Fruit fly (Drosophila melanogaster) whole organism, embryonic: Measurements from ENCODE around the gene kirre.

Source experiments
- Awh ChIP-seq: fragments of 200-800 bp; sonication (Bioruptor generic); IDR thresholded peaks from 2 replicates; pipeline ENCODE4, ENCODE4 v1.3.6; 2022; ENCODE audit warnings: missing biosample characterization, missing genetic modification characterization
- CG10543 ChIP-seq: fragments of 200-800 bp; sonication (Bioruptor generic); optimal IDR thresholded peaks from 3 replicates; lab custom pipeline; 2017; ENCODE audit warnings: missing biosample characterization, mild to moderate bottlenecking, missing genetic modification characterization, moderate library complexity
- CG10979 ChIP-seq: fragments of 200-800 bp; sonication (Bioruptor generic); optimal IDR thresholded peaks from 2 replicates; lab custom pipeline; 2018; ENCODE audit warnings: missing biosample characterization, mild to moderate bottlenecking, missing genetic modification characterization, moderate library complexity
- CG11696 ChIP-seq: fragments of 200-800 bp; sonication (Bioruptor generic); IDR thresholded peaks from 2 replicates; pipeline ENCODE4 v1.3.6; 2022; ENCODE audit warnings: missing biosample characterization, missing genetic modification characterization
- CG12942 ChIP-seq: fragments of 200-800 bp; sonication (Bioruptor generic); optimal IDR thresholded peaks from 3 replicates; lab custom pipeline; 2016; ENCODE audit warnings: missing biosample characterization, missing genetic modification characterization
- CG13624 ChIP-seq: fragments of 200-800 bp; sonication (Bioruptor generic); optimal IDR thresholded peaks from 2 replicates; lab custom pipeline; 2016; ENCODE audit warnings: missing biosample characterization, missing genetic modification characterization
- CG14441 ChIP-seq: fragments of 200-800 bp; sonication (Bioruptor generic); IDR thresholded peaks from 2 replicates; pipeline ENCODE4 v1.3.6; 2022; ENCODE audit warnings: missing biosample characterization, missing genetic modification characterization
- CG14860 ChIP-seq: fragments of 200-800 bp; sonication (Bioruptor generic); IDR thresholded peaks from 3 replicates; pipeline ENCODE4 v1.3.6; 2022; ENCODE audit warnings: missing biosample characterization, missing genetic modification characterization; ENCODE audit not compliant: partially characterized antibody
- CG1647 ChIP-seq: fragments of 200-800 bp; sonication (Bioruptor generic); optimal IDR thresholded peaks from 3 replicates; lab custom pipeline; 2016; ENCODE audit warnings: missing biosample characterization, missing genetic modification characterization
- CG17186 ChIP-seq: fragments of 200-800 bp; sonication (Bioruptor generic); optimal IDR thresholded peaks from 3 replicates; lab custom pipeline; 2017; ENCODE audit warnings: missing biosample characterization, missing genetic modification reagents, missing genetic modification characterization
- CG18476 ChIP-seq: fragments of 200-800 bp; sonication (Bioruptor generic); optimal IDR thresholded peaks from 2 replicates; lab custom pipeline; 2016; ENCODE audit warnings: missing biosample characterization, mild to moderate bottlenecking, missing genetic modification characterization
- CG30020 ChIP-seq: fragments of 200-800 bp; optimal IDR thresholded peaks from 2 replicates; lab custom pipeline; 2019; ENCODE audit warnings: missing biosample characterization, mild to moderate bottlenecking, missing genetic modification characterization, moderate library complexity
- CG31441 ChIP-seq: fragments of 200-800 bp; sonication (Bioruptor generic); IDR thresholded peaks from 2 replicates; pipeline ENCODE4 v1.3.6; 2022; ENCODE audit warnings: missing biosample characterization, missing genetic modification characterization
- CG3407 ChIP-seq: fragments of 200-800 bp; sonication (Bioruptor generic); optimal IDR thresholded peaks from 2 replicates; lab custom pipeline; 2018; ENCODE audit warnings: missing biosample characterization, mild to moderate bottlenecking, missing genetic modification characterization
- CG4730 ChIP-seq: fragments of 200-800 bp; sonication (Bioruptor generic); IDR thresholded peaks from 2 replicates; pipeline ENCODE4 v1.3.6; 2022; ENCODE audit warnings: missing biosample characterization, missing genetic modification characterization
- CG9727 ChIP-seq: fragments of 200-800 bp; sonication (Bioruptor generic); optimal IDR thresholded peaks from 3 replicates; lab custom pipeline; 2017; ENCODE audit warnings: missing biosample characterization, mild to moderate bottlenecking, missing genetic modification characterization
- Deaf1 ChIP-seq: fragments of 200-800 bp; optimal IDR thresholded peaks from 3 replicates; lab custom pipeline; 2019; ENCODE audit warnings: missing biosample characterization, mild to moderate bottlenecking, missing genetic modification characterization, moderate library complexity
- Doc3 ChIP-seq: fragments of 200-800 bp; sonication (Bioruptor generic); IDR thresholded peaks from 3 replicates; pipeline ENCODE4 v1.3.6; 2022; ENCODE audit warnings: missing biosample characterization, missing genetic modification characterization; ENCODE audit not compliant: partially characterized antibody
- Fer3 ChIP-seq: fragments of 200-800 bp; sonication (Bioruptor generic); optimal IDR thresholded peaks from 2 replicates; lab custom pipeline; 2018; ENCODE audit warnings: missing biosample characterization, mild to moderate bottlenecking, missing genetic modification characterization, moderate library complexity
- HLH3B ChIP-seq: fragments of 200-800 bp; sonication (Bioruptor generic); IDR thresholded peaks from 2 replicates; pipeline ENCODE4 v1.3.6; 2022; ENCODE audit warnings: missing biosample characterization, missing genetic modification characterization
- Oaz ChIP-seq: fragments of 200-800 bp; sonication (Bioruptor generic); IDR thresholded peaks from 2 replicates; pipeline ENCODE4 v1.3.6; 2022; ENCODE audit warnings: missing biosample characterization, missing genetic modification characterization
- PHDP ChIP-seq: fragments of 200-800 bp; sonication (Bioruptor generic); optimal IDR thresholded peaks from 3 replicates; lab custom pipeline; 2018; ENCODE audit warnings: missing biosample characterization, mild to moderate bottlenecking, missing genetic modification characterization, moderate library complexity
- Ravus ChIP-seq: fragments of 200-800 bp; sonication (Bioruptor generic); IDR thresholded peaks from 2 replicates; pipeline ENCODE4 v1.3.6; 2022; ENCODE audit warnings: missing biosample characterization, missing genetic modification characterization
- Rfx ChIP-seq: fragments of 200-800 bp; sonication (Bioruptor generic); IDR thresholded peaks from 2 replicates; pipeline ENCODE4 v1.3.6; 2022; ENCODE audit warnings: missing biosample characterization, missing genetic modification characterization
- Sox102F ChIP-seq: fragments of 200-800 bp; sonication (Bioruptor generic); optimal IDR thresholded peaks from 2 replicates; lab custom pipeline; 2018; ENCODE audit warnings: missing biosample characterization, mild to moderate bottlenecking, missing genetic modification characterization, moderate library complexity
- Sry-β ChIP-seq: fragments of 200-800 bp; sonication (Bioruptor generic); optimal IDR thresholded peaks from 2 replicates; lab custom pipeline; 2018; ENCODE audit warnings: missing biosample characterization, mild to moderate bottlenecking, missing genetic modification characterization, moderate library complexity
- Xbp1 ChIP-seq: fragments of 200-800 bp; sonication (Bioruptor generic); optimal IDR thresholded peaks from 3 replicates; lab custom pipeline; 2016; ENCODE audit warnings: missing biosample characterization, mild to moderate bottlenecking, missing genetic modification characterization
- abd-A ChIP-seq: fragments of 200-800 bp; sonication (Bioruptor generic); optimal IDR thresholded peaks from 3 replicates; lab custom pipeline; 2019; ENCODE audit warnings: missing biosample characterization, mild to moderate bottlenecking, missing genetic modification characterization, moderate library complexity
- amos ChIP-seq: fragments of 200-800 bp; sonication (Bioruptor generic); IDR thresholded peaks from 2 replicates; pipeline ENCODE4 v1.3.6; 2022; ENCODE audit warnings: missing biosample characterization, missing genetic modification characterization; ENCODE audit not compliant: partially characterized antibody
- aop ChIP-seq: fragments of 200-800 bp; sonication (Bioruptor generic); IDR thresholded peaks from 2 replicates; pipeline ENCODE4 v1.3.6; 2022; ENCODE audit warnings: missing biosample characterization, missing genetic modification characterization
- bcd ChIP-seq: fragments of 200-800 bp; sonication (Bioruptor generic); optimal IDR thresholded peaks from 2 replicates; lab custom pipeline; 2017; ENCODE audit warnings: missing biosample characterization, mild to moderate bottlenecking, missing genetic modification characterization
- cad ChIP-seq: fragments of >200 bp; optimal IDR thresholded peaks from 2 replicates; lab custom pipeline; 2017; ENCODE audit warnings: missing biosample characterization, missing genetic modification characterization
- chif ChIP-seq, 2 experiments: fragments of 200-800 bp; sonication (Bioruptor generic); optimal IDR thresholded peaks; 3 replicates each; lab custom pipeline; 2016; ENCODE audit warnings: missing biosample characterization in 2 of 2, missing genetic modification characterization in 2 of 2
- chn ChIP-seq: fragments of 200-800 bp; sonication (Bioruptor generic); optimal IDR thresholded peaks from 2 replicates; lab custom pipeline; 2016; ENCODE audit warnings: missing biosample characterization, missing genetic modification characterization
- da ChIP-seq: fragments of 200-800 bp; sonication (Bioruptor generic); optimal IDR thresholded peaks from 2 replicates; lab custom pipeline; 2016; ENCODE audit warnings: missing biosample characterization, missing genetic modification characterization
- en ChIP-seq: fragments of 200-800 bp; sonication (Bioruptor generic); optimal IDR thresholded peaks from 2 replicates; lab custom pipeline; 2016; ENCODE audit warnings: missing biosample characterization, missing genetic modification characterization
- eyg ChIP-seq: fragments of 200-800 bp; sonication (Bioruptor generic); optimal IDR thresholded peaks from 3 replicates; lab custom pipeline; 2016; ENCODE audit warnings: missing biosample characterization, missing genetic modification characterization
- fd64A ChIP-seq: fragments of 200-800 bp; sonication (Bioruptor generic); optimal IDR thresholded peaks from 3 replicates; lab custom pipeline; 2018; ENCODE audit warnings: missing biosample characterization, mild to moderate bottlenecking, missing genetic modification characterization
- fru ChIP-seq: fragments of >200 bp; optimal IDR thresholded peaks from 2 replicates; lab custom pipeline; 2017
- h ChIP-seq: fragments of >200 bp; optimal IDR thresholded peaks from 2 replicates; lab custom pipeline; 2017
- insv ChIP-seq, 2 experiments: fragments of 200-800 bp; sonication (Bioruptor generic); optimal IDR thresholded peaks; 3 replicates each; lab custom pipeline; 2016 to 2018; ENCODE audit warnings: missing biosample characterization in 2 of 2, missing genetic modification characterization in 2 of 2
- mam ChIP-seq: fragments of 200-800 bp; sonication (Bioruptor generic); optimal IDR thresholded peaks from 3 replicates; lab custom pipeline; 2016; ENCODE audit warnings: missing biosample characterization, missing genetic modification characterization
- nerfin-2 ChIP-seq: fragments of 200-800 bp; sonication (Bioruptor generic); IDR thresholded peaks from 2 replicates; pipeline ENCODE4 v1.3.6; 2022; ENCODE audit warnings: missing biosample characterization, missing genetic modification characterization; ENCODE audit not compliant: partially characterized antibody
- pnt ChIP-seq: fragments of 200-800 bp; sonication (Bioruptor generic); optimal IDR thresholded peaks from 3 replicates; lab custom pipeline; 2016; ENCODE audit warnings: missing biosample characterization, missing genetic modification characterization
- pzg ChIP-seq: fragments of 200-800 bp; sonication (Bioruptor generic); optimal IDR thresholded peaks from 3 replicates; lab custom pipeline; 2018; ENCODE audit warnings: missing biosample characterization, mild to moderate bottlenecking, missing genetic modification characterization, moderate library complexity
- repo ChIP-seq: fragments of 200-800 bp; sonication (Bioruptor generic); optimal IDR thresholded peaks from 2 replicates; lab custom pipeline; 2016; ENCODE audit warnings: missing biosample characterization, missing genetic modification characterization
- sr ChIP-seq: fragments of 200-800 bp; sonication (Bioruptor generic); IDR thresholded peaks from 3 replicates; pipeline ENCODE4 v1.3.6; 2022; ENCODE audit warnings: missing biosample characterization, missing genetic modification characterization
- stc ChIP-seq: fragments of 200-800 bp; sonication (Bioruptor generic); IDR thresholded peaks from 2 replicates; pipeline ENCODE4 v1.3.6; 2022; ENCODE audit warnings: missing biosample characterization, missing genetic modification characterization
- tll ChIP-seq, 2 experiments: fragments of 200-800 bp in 1 of 2; fragments of >200 bp in 1 of 2; sonication (Bioruptor generic) in 1 of 2; optimal IDR thresholded peaks; 2 replicates each; lab custom pipeline; 2017 to 2019; ENCODE audit warnings: missing biosample characterization in 2 of 2, missing genetic modification characterization in 2 of 2, mild to moderate bottlenecking in 1 of 2, moderate library complexity in 1 of 2
- wdn ChIP-seq: fragments of 200-800 bp; sonication (Bioruptor generic); IDR thresholded peaks from 2 replicates; pipeline ENCODE4 v1.3.6; 2022; ENCODE audit warnings: missing biosample characterization, missing genetic modification characterization
- yki ChIP-seq: fragments of >200 bp; optimal IDR thresholded peaks from 3 replicates; lab custom pipeline; 2018

The kirre gene

DNA sequence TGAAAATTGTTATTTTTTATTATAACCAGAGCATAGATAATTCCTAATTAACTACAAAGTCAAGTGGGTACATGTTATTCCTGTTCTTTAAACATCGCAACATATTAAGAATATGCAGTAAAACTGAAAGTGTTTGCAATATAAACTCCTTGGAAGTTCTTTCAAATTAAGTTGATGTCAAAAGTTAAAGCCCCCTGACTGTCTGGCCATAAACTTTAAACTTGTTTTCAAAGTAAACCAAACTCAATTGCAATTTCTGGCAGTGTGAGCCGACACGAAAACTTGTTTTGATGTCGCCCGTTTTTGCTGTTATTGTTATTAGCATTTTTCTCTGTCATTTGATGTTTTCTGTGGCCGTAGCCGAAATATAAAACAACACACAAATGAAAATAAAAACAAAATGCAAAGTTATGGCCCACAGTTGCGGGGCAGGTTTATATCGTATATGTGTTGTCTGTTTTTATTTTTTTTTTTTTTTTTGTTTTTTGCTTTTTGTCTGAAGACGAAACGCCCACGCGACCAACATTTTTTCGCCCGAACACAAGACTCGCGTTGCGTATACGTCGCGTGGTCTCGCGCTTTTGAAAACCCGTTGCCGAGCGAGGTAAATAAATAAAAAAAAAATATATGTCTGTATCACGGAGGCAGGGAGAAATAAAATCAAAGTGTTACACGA, 253.1 kb downstream of the kirre start (continued):
- TF ChIP-seq CG1647 (GFP tag; lab: Kevin White, UChicago): no peak
- no peak for TF ChIP-seq CG14860
- TF ChIP-seq CG9727 (GFP tag; lab: Kevin White, UChicago): no peak
- TF ChIP-seq CG31441: 0 out of 2 replicates have a peak, but pooled peaks have one; percentile 25
- TF ChIP-seq h: no peak
- TF ChIP-seq CG18476 (GFP tag; lab: Kevin White, UChicago): no peak
- no peak for TF ChIP-seq CG17186
- TF ChIP-seq CG30020 (tag; lab: Kevin White, UChicago): no peak
- TF ChIP-seq amos: no peak
- TF ChIP-seq insv (GFP tag; optimal IDR thresholded peaks at IDR 0.05; lab: Kevin White, UChicago): no peak
- TF ChIP-seq chn (GFP tag; lab: Kevin White, UChicago): no peak
- TF ChIP-seq CG3407 (GFP tag; lab: Kevin White, UChicago): no peak
- no peak for TF ChIP-seq tll (GFP tag; optimal IDR thresholded peaks at IDR 0.05; lab: Kevin White, UChicago)
- TF ChIP-seq yki: no peak
- no peak for TF ChIP-seq nerfin-2
- TF ChIP-seq Fer3 (tag; lab: Kevin White, UChicago): no peak
- TF ChIP-seq CG10543 (GFP tag; lab: Kevin White, UChicago): no peak
- TF ChIP-seq fd64A (GFP tag; lab: Kevin White, UChicago): no peak
- TF ChIP-seq wdn (GFP tag; lab: Robert Waterston, UW): no peak
- TF ChIP-seq Rfx (GFP tag; lab: Robert Waterston, UW): peak; percentile 30; the same call in 1 of the 2 replicates
- TF ChIP-seq chif (GFP tag; optimal IDR thresholded peaks at IDR 0.05; lab: Kevin White, UChicago): no peak
- TF ChIP-seq abd-A (tag; lab: Kevin White, UChicago): peak; percentile 24
- TF ChIP-seq cad (GFP tag; lab: Kevin White, UChicago): no peak
- TF ChIP-seq HLH3B (GFP tag; lab: Robert Waterston, UW): no peak
- TF ChIP-seq PHDP (tag; lab: Kevin White, UChicago): peak; percentile 29
- TF ChIP-seq bcd (GFP tag; lab: Kevin White, UChicago): peak; percentile 0
- peak; percentile 21 for TF ChIP-seq mam (GFP tag; lab: Kevin White, UChicago)
- TF ChIP-seq CG4730 (GFP tag; lab: Robert Waterston, UW): no peak
- TF ChIP-seq CG11696 (GFP tag; lab: Robert Waterston, UW): no peak
- TF ChIP-seq Doc3 (GFP tag; lab: Robert Waterston, UW): no peak
- TF ChIP-seq en (GFP tag; lab: Kevin White, UChicago): no peak
- TF ChIP-seq Sry-β (GFP tag; lab: Kevin White, UChicago): no peak
- TF ChIP-seq da: no peak
- no peak for TF ChIP-seq pzg (GFP tag; lab: Kevin White, UChicago)
- TF ChIP-seq Xbp1 (GFP tag; lab: Kevin White, UChicago): peak; percentile 23
- TF ChIP-seq CG13624 (GFP tag; lab: Kevin White, UChicago): peak; percentile 20
- TF ChIP-seq Oaz (GFP tag; lab: Robert Waterston, UW): 0 out of 2 replicates have a peak, but pooled peaks have one; percentile 15
- no peak for TF ChIP-seq eyg (GFP tag; lab: Kevin White, UChicago)
- TF ChIP-seq Sox102F (GFP tag; lab: Kevin White, UChicago): peak; percentile 62
- TF ChIP-seq repo (GFP tag; lab: Kevin White, UChicago): no peak
- no peak for TF ChIP-seq pnt (GFP tag; lab: Kevin White, UChicago)
- TF ChIP-seq Ravus (GFP tag; lab: Robert Waterston, UW): no peak
- TF ChIP-seq sr (GFP tag; lab: Robert Waterston, UW): peak; percentile 82; the same call in 2 of the 3 replicates
- TF ChIP-seq stc: no peak; the same call in 1 of the 2 replicates
- TF ChIP-seq CG10979 (tag; lab: Kevin White, UChicago): no peak
- peak; percentile 39 for TF ChIP-seq Deaf1 (tag; lab: Kevin White, UChicago)
- no peak for TF ChIP-seq Awh (GFP tag; lab: Robert Waterston, UW)
- TF ChIP-seq CG12942 (GFP tag; lab: Kevin White, UChicago): no peak
- no peak for TF ChIP-seq fru
- TF ChIP-seq CG14441 (GFP tag; lab: Robert Waterston, UW): peak; percentile 24; the same call in 1 of the 2 replicates
- no peak for TF ChIP-seq aop (GFP tag; lab: Robert Waterston, UW)
